Fruit fly (Drosophila melanogaster) whole organism, embryonic: ENCODE results near the gene Gycbeta100B.

Source experiments
- C15 ChIP-seq: fragments of 200-800 bp; sonication (Bioruptor generic); IDR thresholded peaks from 3 replicates; pipeline ENCODE4 v1.3.6; 2022; ENCODE audit warnings: missing biosample characterization, missing genetic modification characterization
- CG10321 ChIP-seq: fragments of 200-800 bp; sonication (Bioruptor generic); IDR thresholded peaks from 2 replicates; pipeline ENCODE4 v1.3.6; 2022; ENCODE audit warnings: missing biosample characterization, missing genetic modification characterization
- CG11398 ChIP-seq: fragments of 200-800 bp; sonication (Bioruptor generic); optimal IDR thresholded peaks from 2 replicates; lab custom pipeline; 2016; ENCODE audit warnings: missing biosample characterization, missing genetic modification characterization
- CG1529 ChIP-seq: fragments of 200-800 bp; sonication (Bioruptor generic); optimal IDR thresholded peaks from 3 replicates; lab custom pipeline; 2018; ENCODE audit warnings: missing biosample characterization, missing genetic modification characterization
- CG16815 ChIP-seq: fragments of 200-800 bp; sonication (Bioruptor generic); optimal IDR thresholded peaks from 3 replicates; lab custom pipeline; 2017; ENCODE audit warnings: missing biosample characterization, mild to moderate bottlenecking, missing genetic modification characterization
- CG17385 ChIP-seq: fragments of 200-800 bp; sonication (Bioruptor generic); optimal IDR thresholded peaks from 3 replicates; lab custom pipeline; 2018; ENCODE audit warnings: missing biosample characterization, mild to moderate bottlenecking, missing genetic modification characterization
- CG17802 ChIP-seq: fragments of 200-800 bp; sonication (Bioruptor generic); optimal IDR thresholded peaks from 2 replicates; lab custom pipeline; 2018; ENCODE audit warnings: missing biosample characterization, mild to moderate bottlenecking, missing genetic modification characterization, moderate library complexity
- CG18262 ChIP-seq: fragments of 200-800 bp; optimal IDR thresholded peaks from 3 replicates; lab custom pipeline; 2019; ENCODE audit warnings: missing biosample characterization, mild to moderate bottlenecking, missing genetic modification characterization, moderate library complexity
- CG31365 ChIP-seq: fragments of 200-800 bp; sonication (Bioruptor generic); optimal IDR thresholded peaks from 2 replicates; lab custom pipeline; 2018; ENCODE audit warnings: missing biosample characterization, mild to moderate bottlenecking, missing genetic modification characterization
- CG42726 ChIP-seq: fragments of 200-800 bp; sonication (Bioruptor generic); IDR thresholded peaks from 2 replicates; pipeline ENCODE4 v1.3.6; 2022; ENCODE audit warnings: missing biosample characterization, missing genetic modification characterization; ENCODE audit not compliant: partially characterized antibody
- CG4328 ChIP-seq: fragments of 200-800 bp; sonication (Bioruptor generic); optimal IDR thresholded peaks from 3 replicates; lab custom pipeline; 2017; ENCODE audit warnings: missing biosample characterization, missing genetic modification reagents, missing genetic modification characterization
- CG4730 ChIP-seq: fragments of 200-800 bp; sonication (Bioruptor generic); IDR thresholded peaks from 2 replicates; pipeline ENCODE4 v1.3.6; 2022; ENCODE audit warnings: missing biosample characterization, missing genetic modification characterization
- CG5245 ChIP-seq: fragments of 200-800 bp; sonication (Bioruptor generic); optimal IDR thresholded peaks from 3 replicates; lab custom pipeline; 2016; ENCODE audit warnings: missing biosample characterization, missing genetic modification characterization
- CG5953 ChIP-seq: fragments of 200-800 bp; sonication (Bioruptor generic); IDR thresholded peaks from 2 replicates; pipeline ENCODE4 v1.3.6; 2022; ENCODE audit warnings: missing biosample characterization, missing genetic modification characterization
- CG6765 ChIP-seq: fragments of 200-800 bp; sonication (Bioruptor generic); optimal IDR thresholded peaks from 3 replicates; lab custom pipeline; 2017; ENCODE audit warnings: missing biosample characterization, mild to moderate bottlenecking, missing genetic modification characterization
- CG6791 ChIP-seq: fragments of 200-800 bp; sonication (Bioruptor generic); IDR thresholded peaks from 3 replicates; pipeline ENCODE4 v1.3.6; 2022; ENCODE audit warnings: missing biosample characterization, missing genetic modification characterization; ENCODE audit not compliant: partially characterized antibody
- CG6854 ChIP-seq: fragments of 200-800 bp; sonication (Bioruptor generic); optimal IDR thresholded peaks from 3 replicates; lab custom pipeline; 2017; ENCODE audit warnings: missing biosample characterization, mild to moderate bottlenecking, missing genetic modification characterization
- CG8281 ChIP-seq: fragments of 200-800 bp; sonication (Bioruptor generic); optimal IDR thresholded peaks from 2 replicates; lab custom pipeline; 2018; ENCODE audit warnings: missing biosample characterization, mild to moderate bottlenecking, missing genetic modification characterization, moderate library complexity
- CG9727 ChIP-seq: fragments of 200-800 bp; sonication (Bioruptor generic); optimal IDR thresholded peaks from 3 replicates; lab custom pipeline; 2017; ENCODE audit warnings: missing biosample characterization, mild to moderate bottlenecking, missing genetic modification characterization
- Elba2 ChIP-seq: fragments of 200-800 bp; sonication (Bioruptor generic); optimal IDR thresholded peaks from 3 replicates; lab custom pipeline; 2016; ENCODE audit warnings: missing biosample characterization, missing genetic modification characterization
- Gsc ChIP-seq: fragments of 200-800 bp; sonication (Bioruptor generic); IDR thresholded peaks from 2 replicates; pipeline ENCODE4 v1.3.6; 2022; ENCODE audit warnings: missing biosample characterization, missing genetic modification characterization
- HLHmδ ChIP-seq: fragments of 200-800 bp; sonication (Bioruptor generic); optimal IDR thresholded peaks from 2 replicates; lab custom pipeline; 2018; ENCODE audit warnings: missing biosample characterization, mild to moderate bottlenecking, missing genetic modification characterization, moderate library complexity
- Hand ChIP-seq: fragments of 200-800 bp; sonication (Bioruptor generic); optimal IDR thresholded peaks from 2 replicates; lab custom pipeline; 2017; ENCODE audit warnings: mild to moderate bottlenecking, missing biosample characterization, missing genetic modification reagents, missing genetic modification characterization
- HmgD ChIP-seq: fragments of 200-800 bp; sonication (Bioruptor generic); optimal IDR thresholded peaks from 3 replicates; lab custom pipeline; 2016; ENCODE audit warnings: missing biosample characterization, missing genetic modification characterization
- HmgZ ChIP-seq: fragments of 200-800 bp; sonication (Bioruptor generic); optimal IDR thresholded peaks from 2 replicates; lab custom pipeline; 2018; ENCODE audit warnings: missing biosample characterization, mild to moderate bottlenecking, missing genetic modification characterization
- Hmr ChIP-seq: fragments of 200-800 bp; sonication (Bioruptor generic); optimal IDR thresholded peaks from 3 replicates; lab custom pipeline; 2017; ENCODE audit warnings: mild to moderate bottlenecking, missing biosample characterization, missing genetic modification reagents, missing genetic modification characterization
- Hmx ChIP-seq: fragments of 200-800 bp; sonication (Bioruptor generic); optimal IDR thresholded peaks from 2 replicates; lab custom pipeline; 2016; ENCODE audit warnings: missing biosample characterization, missing genetic modification characterization
- Lpt ChIP-seq: fragments of >200 bp; optimal IDR thresholded peaks from 2 replicates; lab custom pipeline; 2018; ENCODE audit warnings: missing biosample characterization, missing genetic modification characterization
- Med ChIP-seq: fragments of 200-800 bp; sonication (Bioruptor generic); peaks from one replicate; lab custom pipeline; 2016; ENCODE audit warnings: missing biosample characterization, missing genetic modification characterization, mild to moderate bottlenecking, inconsistent platforms, moderate library complexity
- Meics ChIP-seq: fragments of 200-800 bp; sonication (Bioruptor generic); optimal IDR thresholded peaks from 2 replicates; lab custom pipeline; 2017; ENCODE audit warnings: missing biosample characterization, mild to moderate bottlenecking, missing genetic modification characterization
- Mrtf ChIP-seq: fragments of 200-800 bp; sonication (Bioruptor generic); IDR thresholded peaks from 3 replicates; pipeline ENCODE4 v1.3.6; 2022; ENCODE audit warnings: missing biosample characterization, missing genetic modification characterization
- Ssrp ChIP-seq: fragments of 200-800 bp; sonication (Bioruptor generic); optimal IDR thresholded peaks from 2 replicates; lab custom pipeline; 2018; ENCODE audit warnings: missing biosample characterization, mild to moderate bottlenecking, missing genetic modification characterization, moderate library complexity
- bab2 ChIP-seq: fragments of 200-800 bp; sonication (Bioruptor generic); optimal IDR thresholded peaks from 2 replicates; lab custom pipeline; 2016; ENCODE audit warnings: missing biosample characterization, missing genetic modification characterization
- bbx ChIP-seq: fragments of 200-800 bp; sonication (Bioruptor generic); IDR thresholded peaks from 2 replicates; pipeline ENCODE4 v1.3.6; 2022; ENCODE audit warnings: missing biosample characterization, missing genetic modification characterization; ENCODE audit not compliant: partially characterized antibody
- caup ChIP-seq: fragments of 200-800 bp; sonication (Bioruptor generic); optimal IDR thresholded peaks from 3 replicates; lab custom pipeline; 2017; ENCODE audit warnings: missing biosample characterization, mild to moderate bottlenecking, missing genetic modification characterization, moderate library complexity; ENCODE audit not compliant: severe bottlenecking
- dan ChIP-seq: fragments of 200-800 bp; sonication (Bioruptor generic); IDR thresholded peaks from 2 replicates; pipeline ENCODE4 v1.3.6; 2022; ENCODE audit warnings: missing biosample characterization, missing genetic modification characterization
- dysf ChIP-seq: fragments of 200-800 bp; sonication (Bioruptor generic); IDR thresholded peaks from 3 replicates; pipeline ENCODE4 v1.3.6; 2022; ENCODE audit warnings: missing biosample characterization, missing genetic modification characterization
- ewg ChIP-seq: fragments of 200-800 bp; sonication (Bioruptor generic); optimal IDR thresholded peaks from 3 replicates; lab custom pipeline; 2017; ENCODE audit warnings: mild to moderate bottlenecking, missing biosample characterization, missing genetic modification reagents, missing genetic modification characterization
- fru ChIP-seq: fragments of >200 bp; optimal IDR thresholded peaks from 2 replicates; lab custom pipeline; 2017
- ftz-f1 ChIP-seq: fragments of 200-800 bp; sonication (Bioruptor generic); optimal IDR thresholded peaks from 2 replicates; lab custom pipeline; 2016; ENCODE audit warnings: missing biosample characterization, missing genetic modification characterization
- gsb ChIP-seq: fragments of 200-800 bp; sonication (Bioruptor generic); IDR thresholded peaks from 2 replicates; pipeline ENCODE4 v1.3.6; 2022; ENCODE audit warnings: missing biosample characterization, missing genetic modification characterization
- lab ChIP-seq: fragments of 200-800 bp; sonication (Bioruptor generic); optimal IDR thresholded peaks from 3 replicates; lab custom pipeline; 2017; ENCODE audit warnings: missing biosample characterization, missing genetic modification characterization, mild to moderate bottlenecking, moderate library complexity, missing genetic modification reagents
- oc ChIP-seq: fragments of 200-800 bp; sonication (Bioruptor generic); optimal IDR thresholded peaks from 2 replicates; lab custom pipeline; 2018; ENCODE audit warnings: missing biosample characterization, mild to moderate bottlenecking, missing genetic modification characterization, moderate library complexity
- onecut ChIP-seq: fragments of 200-800 bp; sonication (Bioruptor generic); IDR thresholded peaks from 2 replicates; pipeline ENCODE4 v1.3.6; 2022; ENCODE audit warnings: missing biosample characterization, missing genetic modification characterization
- row ChIP-seq: fragments of 200-800 bp; sonication (Bioruptor generic); IDR thresholded peaks from 3 replicates; pipeline ENCODE4 v1.3.6; 2022; ENCODE audit warnings: missing biosample characterization, missing genetic modification characterization
- sd ChIP-seq: fragments of 200-800 bp; sonication (Bioruptor generic); optimal IDR thresholded peaks from 3 replicates; lab custom pipeline; 2018; ENCODE audit warnings: missing biosample characterization, mild to moderate bottlenecking, missing genetic modification characterization, moderate library complexity
- sima ChIP-seq: fragments of 200-800 bp; sonication (Bioruptor generic); optimal IDR thresholded peaks from 2 replicates; lab custom pipeline; 2016; ENCODE audit warnings: missing biosample characterization, missing genetic modification characterization
- stwl ChIP-seq: fragments of 200-800 bp; sonication (Bioruptor generic); optimal IDR thresholded peaks from 3 replicates; lab custom pipeline; 2018; ENCODE audit warnings: missing biosample characterization, mild to moderate bottlenecking, missing genetic modification characterization, moderate library complexity
- tio ChIP-seq: fragments of 200-800 bp; sonication (Bioruptor generic); optimal IDR thresholded peaks from 2 replicates; lab custom pipeline; 2017; ENCODE audit warnings: missing biosample characterization, missing genetic modification characterization, inconsistent platforms
- ttk ChIP-seq: fragments of 200-800 bp; sonication (Bioruptor generic); IDR thresholded peaks from 2 replicates; pipeline ENCODE4 v2.1.2; 2022; ENCODE audit warnings: missing biosample characterization, missing genetic modification characterization
- zf30C ChIP-seq: fragments of 200-800 bp; sonication (Bioruptor generic); optimal IDR thresholded peaks from 3 replicates; lab custom pipeline; 2018; ENCODE audit warnings: missing biosample characterization, mild to moderate bottlenecking, missing genetic modification characterization
- zfh2 ChIP-seq: fragments of 200-800 bp; sonication (Bioruptor generic); optimal IDR thresholded peaks from 2 replicates; lab custom pipeline; 2016; ENCODE audit warnings: missing biosample characterization, missing genetic modification characterization

Gene Gycbeta100B

DNA sequence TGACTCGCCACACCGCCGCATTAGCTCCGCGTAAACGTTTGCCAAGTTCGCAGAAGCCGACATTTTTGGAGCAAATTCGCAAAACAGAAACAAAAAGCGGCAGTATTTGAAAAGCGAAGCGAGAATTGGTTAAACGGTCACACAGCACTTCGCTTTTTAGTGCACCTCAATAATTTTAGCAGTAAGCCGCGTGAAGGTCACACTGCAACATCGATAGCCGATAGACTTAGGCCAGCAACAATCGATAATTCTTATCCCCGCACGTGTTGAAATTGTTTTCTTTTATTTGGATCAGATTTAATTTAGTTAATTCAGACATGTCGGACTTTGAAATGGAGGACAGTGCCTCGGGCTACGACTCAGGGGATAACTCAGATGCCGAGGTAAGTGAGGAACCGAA is 79.0 kb downstream of the Gycbeta100B start, which contains the start of the genes Zwilch and CG1542 (continued):
- TF ChIP-seq CG9727 (GFP tag; lab: Kevin White, UChicago) (no peak), C15 (GFP tag; lab: Robert Waterston, UW) (no peak), CG11398 (no peak), CG6765 (GFP tag; lab: Kevin White, UChicago) (no peak), onecut (no peak), Med (GFP tag; lab: Kevin White, UChicago) (no peak), sd (tag; lab: Kevin White, UChicago) (no peak), stwl (tag; lab: Kevin White, UChicago) (peak; percentile 92), ftz-f1 (peak; percentile 6), CG17385 (GFP tag; lab: Kevin White, UChicago) (no peak), bab2 (GFP tag; lab: Kevin White, UChicago) (no peak), ttk (GFP tag; lab: Robert Waterston, UW) (no peak), CG5245 (GFP tag; lab: Kevin White, UChicago) (no peak), zfh2 (GFP tag; lab: Kevin White, UChicago) (no peak), CG1529 (GFP tag; lab: Kevin White, UChicago) (no peak), CG8281 (tag; lab: Kevin White, UChicago) (no peak), Mrtf (no peak), HmgZ (peak; percentile 66), ewg (GFP tag; lab: Kevin White, UChicago) (no peak), Hand (no peak), CG6791 (GFP tag; lab: Robert Waterston, UW) (peak; percentile 77), CG16815 (GFP tag; lab: Kevin White, UChicago) (no peak), CG42726 (GFP tag; lab: Robert Waterston, UW) (0 out of 2 replicates have a peak, but pooled peaks have one; percentile 32), HLHmδ (GFP tag; lab: Kevin White, UChicago) (no peak), CG5953 (GFP tag; lab: Robert Waterston, UW) (no peak), CG4730 (GFP tag; lab: Robert Waterston, UW) (no peak), CG18262 (tag; lab: Kevin White, UChicago) (no peak), CG17802 (no peak), Elba2 (GFP tag; lab: Kevin White, UChicago) (no peak), CG4328 (GFP tag; lab: Kevin White, UChicago) (no peak), CG31365 (tag; lab: Kevin White, UChicago) (no peak), Gsc (GFP tag; lab: Robert Waterston, UW) (no peak), caup (GFP tag; lab: Kevin White, UChicago) (no peak), HmgD (GFP tag; lab: Kevin White, UChicago) (peak; percentile 64), dan (GFP tag; lab: Robert Waterston, UW) (no peak), bbx (GFP tag; lab: Robert Waterston, UW) (peak; percentile 83), dysf (no peak), fru (lab: Kevin White, UChicago) (no peak), row (GFP tag; lab: Robert Waterston, UW) (no peak; the same call in 2 of the 3 replicates), oc (no peak), gsb (GFP tag; lab: Robert Waterston, UW) (no peak), Hmx (GFP tag; lab: Kevin White, UChicago) (no peak), Lpt (GFP tag; lab: Kevin White, UChicago) (no peak), CG10321 (GFP tag; lab: Robert Waterston, UW) (no peak), sima (GFP tag; lab: Kevin White, UChicago) (no peak), lab (no peak), tio (GFP tag; lab: Kevin White, UChicago) (no peak), Meics (GFP tag; lab: Kevin White, UChicago) (no peak), CG6854 (GFP tag; lab: Kevin White, UChicago) (no peak), Ssrp (no peak), zf30C (no peak), Hmr (GFP tag; lab: Kevin White, UChicago) (no peak)
